Worm (Caenorhabditis elegans): Measurements from ENCODE around the gene F35E8.13.

DNA sequence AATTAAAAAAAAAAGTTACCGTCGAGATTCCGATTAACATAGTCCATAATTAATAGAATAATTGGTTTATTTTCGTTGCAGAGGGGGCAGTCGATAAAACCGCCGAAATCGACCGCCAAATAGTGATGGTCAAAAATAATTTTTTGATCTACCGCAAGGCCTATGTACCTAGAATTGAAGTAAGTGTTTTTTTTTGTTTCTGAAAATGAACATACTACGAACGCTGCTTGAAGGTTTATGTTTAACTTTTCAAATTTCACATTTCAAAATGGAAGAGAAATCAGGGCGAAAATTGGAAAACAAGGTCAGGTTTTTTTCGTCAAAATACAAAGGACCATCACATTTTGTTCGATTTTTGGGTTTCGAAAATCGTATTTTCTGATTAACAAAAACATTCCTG is 5.2 kb downstream of the F35E8.13 start, which contains the start of gene pzf-1:
- no peak for TF ChIP-seq aly-1 (tag; optimal IDR thresholded peaks at IDR 0.05)
- no peak for TF ChIP-seq ama-1 (optimal IDR thresholded peaks at IDR 0.05)
- no peak for TF ChIP-seq hnd-1 (tag; optimal IDR thresholded peaks at IDR 0.05)
- no peak for TF ChIP-seq B0310.2 (tag; optimal IDR thresholded peaks at IDR 0.05)

Data from whole organism, early embryonic.